Fruit fly (Drosophila melanogaster) whole organism, embryonic: Measurements from ENCODE around the gene CG13056.

ENCODE experiments used
- CG10959 ChIP-seq: fragments of 200-800 bp; sonication (Bioruptor generic); IDR thresholded peaks from 2 replicates; pipeline ENCODE4 v1.3.6; 2022; ENCODE audit warnings: missing biosample characterization, missing genetic modification characterization
- CG11696 ChIP-seq: fragments of 200-800 bp; sonication (Bioruptor generic); IDR thresholded peaks from 2 replicates; pipeline ENCODE4 v1.3.6; 2022; ENCODE audit warnings: missing biosample characterization, missing genetic modification characterization
- CG12391 ChIP-seq: fragments of 200-800 bp; sonication (Bioruptor generic); optimal IDR thresholded peaks from 3 replicates; lab custom pipeline; 2018; ENCODE audit warnings: missing biosample characterization, mild to moderate bottlenecking, missing genetic modification characterization, moderate library complexity
- CG12659 ChIP-seq: fragments of 200-800 bp; sonication (Bioruptor generic); optimal IDR thresholded peaks from 3 replicates; lab custom pipeline; 2017; ENCODE audit warnings: mild to moderate bottlenecking, missing biosample characterization, missing genetic modification reagents, missing genetic modification characterization
- CG12744 ChIP-seq: fragments of 200-800 bp; sonication (Bioruptor generic); optimal IDR thresholded peaks from 2 replicates; lab custom pipeline; 2016; ENCODE audit warnings: missing biosample characterization, missing genetic modification characterization
- CG13775 ChIP-seq: fragments of 200-800 bp; sonication (Bioruptor generic); optimal IDR thresholded peaks from 3 replicates; lab custom pipeline; 2017; ENCODE audit warnings: missing biosample characterization, mild to moderate bottlenecking, missing genetic modification characterization
- CG14965 ChIP-seq: fragments of 200-800 bp; sonication (Bioruptor generic); optimal IDR thresholded peaks from 2 replicates; lab custom pipeline; 2016; ENCODE audit warnings: missing biosample characterization, missing genetic modification characterization, borderline replicate concordance
- CG15601 ChIP-seq: fragments of 200-800 bp; sonication (Bioruptor generic); optimal IDR thresholded peaks from 3 replicates; lab custom pipeline; 2019; ENCODE audit warnings: missing biosample characterization, mild to moderate bottlenecking, missing genetic modification characterization, moderate library complexity
- CG17186 ChIP-seq: fragments of 200-800 bp; sonication (Bioruptor generic); optimal IDR thresholded peaks from 3 replicates; lab custom pipeline; 2017; ENCODE audit warnings: missing biosample characterization, missing genetic modification reagents, missing genetic modification characterization
- CG17802 ChIP-seq: fragments of 200-800 bp; sonication (Bioruptor generic); optimal IDR thresholded peaks from 2 replicates; lab custom pipeline; 2018; ENCODE audit warnings: missing biosample characterization, mild to moderate bottlenecking, missing genetic modification characterization, moderate library complexity
- CG31224 ChIP-seq: fragments of 200-800 bp; sonication (Bioruptor generic); IDR thresholded peaks from 2 replicates; pipeline ENCODE4 v1.3.6; 2022; ENCODE audit warnings: missing biosample characterization, missing genetic modification characterization
- CG33557 ChIP-seq: fragments of 200-800 bp; sonication (Bioruptor generic); optimal IDR thresholded peaks from 2 replicates; lab custom pipeline; 2019; ENCODE audit warnings: missing biosample characterization, mild to moderate bottlenecking, missing genetic modification characterization, moderate library complexity
- CG34422 ChIP-seq: fragments of 200-800 bp; sonication (Bioruptor generic); IDR thresholded peaks from 3 replicates; pipeline ENCODE4 v1.3.6; 2022; ENCODE audit warnings: missing biosample characterization, missing genetic modification characterization
- CG5953 ChIP-seq: fragments of 200-800 bp; sonication (Bioruptor generic); IDR thresholded peaks from 2 replicates; pipeline ENCODE4 v1.3.6; 2022; ENCODE audit warnings: missing biosample characterization, missing genetic modification characterization
- CG6254 ChIP-seq: fragments of 200-800 bp; sonication (Bioruptor generic); optimal IDR thresholded peaks from 3 replicates; lab custom pipeline; 2017; ENCODE audit warnings: mild to moderate bottlenecking, missing biosample characterization, missing genetic modification reagents, missing genetic modification characterization
- CG7928 ChIP-seq: fragments of 200-800 bp; sonication (Bioruptor generic); optimal IDR thresholded peaks from 2 replicates; lab custom pipeline; 2017; ENCODE audit warnings: missing biosample characterization, mild to moderate bottlenecking, missing genetic modification characterization
- CG8089 ChIP-seq: fragments of 200-800 bp; sonication (Bioruptor generic); optimal IDR thresholded peaks from 3 replicates; lab custom pipeline; 2016; ENCODE audit warnings: missing biosample characterization, missing genetic modification characterization
- CG9437 ChIP-seq: fragments of 200-800 bp; sonication (Bioruptor generic); optimal IDR thresholded peaks from 2 replicates; lab custom pipeline; 2018; ENCODE audit warnings: missing biosample characterization, mild to moderate bottlenecking, missing genetic modification characterization
- Dad ChIP-seq: fragments of 200-800 bp; sonication (Bioruptor generic); optimal IDR thresholded peaks from 3 replicates; lab custom pipeline; 2016; ENCODE audit warnings: missing biosample characterization, missing genetic modification characterization
- Dfd ChIP-seq, 2 experiments: fragments of >200 bp; optimal IDR thresholded peaks; 2 replicates each; lab custom pipeline; 2017; ENCODE audit warnings: missing biosample characterization in 2 of 2, missing genetic modification characterization in 2 of 2
- E2f1 ChIP-seq: fragments of 200-800 bp; sonication (Bioruptor generic); IDR thresholded peaks from 2 replicates; pipeline ENCODE4 v1.3.6; 2022; ENCODE audit warnings: missing biosample characterization, missing genetic modification characterization
- E2f2 ChIP-seq: fragments of 200-800 bp; sonication (Bioruptor generic); IDR thresholded peaks from 2 replicates; pipeline ENCODE4 v1.3.6; 2022; ENCODE audit warnings: missing biosample characterization, missing genetic modification characterization
- Fer3 ChIP-seq: fragments of 200-800 bp; sonication (Bioruptor generic); optimal IDR thresholded peaks from 2 replicates; lab custom pipeline; 2018; ENCODE audit warnings: missing biosample characterization, mild to moderate bottlenecking, missing genetic modification characterization, moderate library complexity
- Gug ChIP-seq: fragments of 200-800 bp; sonication (Bioruptor generic); IDR thresholded peaks from 4 replicates; pipeline ENCODE4 v1.3.6; 2022; ENCODE audit warnings: missing biosample characterization, missing genetic modification characterization
- H15 ChIP-seq: fragments of 200-800 bp; sonication (Bioruptor generic); IDR thresholded peaks from 3 replicates; pipeline ENCODE4 v1.3.6; 2022; ENCODE audit warnings: missing biosample characterization, missing genetic modification characterization
- Hr78 ChIP-seq, 2 experiments: fragments of 200-800 bp in 1 of 2; fragments of >200 bp in 1 of 2; sonication (Bioruptor generic) in 1 of 2; optimal IDR thresholded peaks; 2 replicates each; lab custom pipeline; 2017 to 2019; ENCODE audit warnings: missing biosample characterization in 2 of 2, missing genetic modification characterization in 2 of 2, mild to moderate bottlenecking in 1 of 2, moderate library complexity in 1 of 2
- Lhr ChIP-seq: fragments of 200-800 bp; sonication (Bioruptor generic); optimal IDR thresholded peaks from 3 replicates; lab custom pipeline; 2017; ENCODE audit warnings: mild to moderate bottlenecking, missing biosample characterization, missing genetic modification reagents, missing genetic modification characterization
- Mrtf ChIP-seq: fragments of 200-800 bp; sonication (Bioruptor generic); IDR thresholded peaks from 3 replicates; pipeline ENCODE4 v1.3.6; 2022; ENCODE audit warnings: missing biosample characterization, missing genetic modification characterization
- Myb ChIP-seq: fragments of 200-800 bp; sonication (Bioruptor generic); optimal IDR thresholded peaks from 2 replicates; lab custom pipeline; 2016; ENCODE audit warnings: missing biosample characterization, missing genetic modification characterization
- Ptx1 ChIP-seq: fragments of 200-800 bp; sonication (Bioruptor generic); IDR thresholded peaks from 2 replicates; pipeline ENCODE4 v1.3.6; 2022; ENCODE audit warnings: missing biosample characterization, missing genetic modification characterization
- Side ChIP-seq: fragments of 200-800 bp; sonication (Bioruptor generic); optimal IDR thresholded peaks from 2 replicates; lab custom pipeline; 2016; ENCODE audit warnings: missing biosample characterization, missing genetic modification characterization
- Sry-β ChIP-seq: fragments of 200-800 bp; sonication (Bioruptor generic); optimal IDR thresholded peaks from 2 replicates; lab custom pipeline; 2018; ENCODE audit warnings: missing biosample characterization, mild to moderate bottlenecking, missing genetic modification characterization, moderate library complexity
- Trl ChIP-seq, 3 experiments: fragments of >200 bp in 2 of 3; fragments of 200-800 bp in 1 of 3; sonication (Bioruptor generic) in 1 of 3; optimal IDR thresholded peaks; 2 replicates in 1 of 3; 3 replicates in 2 of 3; lab custom pipeline; 2016 to 2017; ENCODE audit warnings: missing biosample characterization in 1 of 3, missing genetic modification characterization in 1 of 3
- Usf ChIP-seq: fragments of 200-800 bp; sonication (Bioruptor generic); optimal IDR thresholded peaks from 2 replicates; lab custom pipeline; 2017; ENCODE audit warnings: missing genotype, missing biosample characterization, missing genetic modification characterization
- btn ChIP-seq: fragments of 200-800 bp; sonication (Bioruptor generic); optimal IDR thresholded peaks from 2 replicates; lab custom pipeline; 2016; ENCODE audit warnings: missing biosample characterization, missing genetic modification characterization
- chinmo ChIP-seq: fragments of 200-800 bp; sonication (Bioruptor generic); IDR thresholded peaks from 4 replicates; pipeline ENCODE4 v1.3.6; 2022; ENCODE audit warnings: missing biosample characterization, missing genetic modification characterization; ENCODE audit not compliant: partially characterized antibody
- croc ChIP-seq: fragments of 200-800 bp; sonication (Bioruptor generic); conservative IDR thresholded peaks from 3 replicates; pipeline ENCODE4 v1.3.6; 2022; ENCODE audit warnings: missing biosample characterization, missing genetic modification characterization
- crol ChIP-seq: fragments of 200-800 bp; sonication (Bioruptor generic); IDR thresholded peaks from 2 replicates; pipeline ENCODE4 v1.3.6; 2022; ENCODE audit warnings: missing biosample characterization, missing genetic modification characterization
- crp ChIP-seq, 2 experiments: fragments of 200-800 bp; sonication (Bioruptor generic); optimal IDR thresholded peaks; 2 replicates in 1 of 2; 3 replicates in 1 of 2; lab custom pipeline; 2017; ENCODE audit warnings: missing biosample characterization in 2 of 2, missing genetic modification characterization in 2 of 2, mild to moderate bottlenecking in 1 of 2, moderate library complexity in 1 of 2
- dpn ChIP-seq, 2 experiments: fragments of 200-800 bp; sonication (Bioruptor generic); optimal IDR thresholded peaks; 3 replicates each; lab custom pipeline; 2016; ENCODE audit warnings: missing biosample characterization in 2 of 2, missing genetic modification characterization in 2 of 2
- gcm2 ChIP-seq: fragments of 200-800 bp; sonication (Bioruptor generic); optimal IDR thresholded peaks from 2 replicates; lab custom pipeline; 2016; ENCODE audit warnings: missing biosample characterization, missing genetic modification characterization
- grn ChIP-seq: fragments of 200-800 bp; sonication (Bioruptor generic); optimal IDR thresholded peaks from 3 replicates; lab custom pipeline; 2017; ENCODE audit warnings: missing biosample characterization, missing genetic modification characterization
- hb ChIP-seq: fragments of 200-800 bp; sonication (Bioruptor generic); IDR thresholded peaks from 3 replicates; pipeline ENCODE4 v1.3.6; 2022; ENCODE audit warnings: missing biosample characterization, missing genetic modification characterization; ENCODE audit not compliant: partially characterized antibody
- ind ChIP-seq: fragments of 200-800 bp; sonication (Bioruptor generic); optimal IDR thresholded peaks from 3 replicates; lab custom pipeline; 2016; ENCODE audit warnings: missing biosample characterization, missing genetic modification characterization
- jigr1 ChIP-seq: fragments of 200-800 bp; sonication (Bioruptor generic); IDR thresholded peaks from 3 replicates; pipeline ENCODE4 v1.3.6; 2022; ENCODE audit warnings: missing biosample characterization, missing genetic modification characterization
- jumu ChIP-seq: fragments of 200-800 bp; sonication (Bioruptor generic); optimal IDR thresholded peaks from 3 replicates; lab custom pipeline; 2016; ENCODE audit warnings: missing biosample characterization, missing genetic modification characterization
- mld ChIP-seq: fragments of 200-800 bp; sonication (Bioruptor generic); IDR thresholded peaks from 3 replicates; pipeline ENCODE4 v1.3.6; 2022; ENCODE audit warnings: missing biosample characterization, missing genetic modification characterization; ENCODE audit not compliant: partially characterized antibody
- so ChIP-seq: fragments of 200-800 bp; sonication (Bioruptor generic); IDR thresholded peaks from 3 replicates; pipeline ENCODE4 v1.3.6; 2022; ENCODE audit warnings: missing biosample characterization, missing genetic modification characterization
- stwl ChIP-seq: fragments of 200-800 bp; sonication (Bioruptor generic); optimal IDR thresholded peaks from 3 replicates; lab custom pipeline; 2018; ENCODE audit warnings: missing biosample characterization, mild to moderate bottlenecking, missing genetic modification characterization, moderate library complexity

CG13056 gene

dm6 chr3L:16288322-16288721 lies 44.8 kb upstream of the CG13056 start, which contains the start of gene CG13046:
Gene CG13046, minus strand, starts transcription at chr3L:16288422.
- TF ChIP-seq CG9437, result no peak
- no peak for TF ChIP-seq Myb
- no peak for TF ChIP-seq jigr1
- TF ChIP-seq Trl (optimal IDR thresholded peaks at IDR 0.05; lab: Kevin White, UChicago), result peak; percentile 8 to 42
- TF ChIP-seq Trl (GFP tag; optimal IDR thresholded peaks at IDR 0.05; lab: Kevin White, UChicago), result no peak
- TF ChIP-seq Hr78 (GFP tag; optimal IDR thresholded peaks at IDR 0.05; lab: Kevin White, UChicago), result no peak
- no peak for TF ChIP-seq Lhr (GFP tag; lab: Kevin White, UChicago)
- 0 out of 4 replicates have a peak, but pooled peaks have one; percentile 18 for TF ChIP-seq chinmo (GFP tag; lab: Robert Waterston, UW)

- TF ChIP-seq crol (GFP tag; lab: Robert Waterston, UW) (no peak), CG10959 (GFP tag; lab: Robert Waterston, UW) (no peak), so (GFP tag; lab: Robert Waterston, UW) (peak; percentile 58; the same call in 2 of the 3 replicates), CG17802 (no peak), CG15601 (no peak), croc (GFP tag; lab: Robert Waterston, UW) (no peak), hb (GFP tag; lab: Robert Waterston, UW) (no peak), CG12659 (GFP tag; lab: Kevin White, UChicago) (peak; percentile 19), Usf (GFP tag; lab: Kevin White, UChicago) (no peak), CG17186 (GFP tag; lab: Kevin White, UChicago) (no peak), CG31224 (GFP tag; lab: Robert Waterston, UW) (no peak), jumu (GFP tag; lab: Kevin White, UChicago) (no peak), mld (no peak), CG6254 (GFP tag; lab: Kevin White, UChicago) (no peak), CG12744 (GFP tag; lab: Kevin White, UChicago) (no peak), CG13775 (GFP tag; lab: Kevin White, UChicago) (peak; percentile 11), crp (GFP tag; optimal IDR thresholded peaks at IDR 0.05; lab: Kevin White, UChicago) (no peak), dpn (GFP tag; optimal IDR thresholded peaks at IDR 0.05; lab: Kevin White, UChicago) (peak in 1 of 2 experiments; percentile 38), Fer3 (tag; lab: Kevin White, UChicago) (no peak), Dad (GFP tag; lab: Kevin White, UChicago) (no peak), CG34422 (peak; percentile 50; the same call in 1 of the 3 replicates), CG11696 (GFP tag; lab: Robert Waterston, UW) (peak; percentile 44; the same call in 1 of the 2 replicates), Mrtf (no peak), CG12391 (tag; lab: Kevin White, UChicago) (no peak), btn (GFP tag; lab: Kevin White, UChicago) (no peak), CG8089 (GFP tag; lab: Kevin White, UChicago) (no peak), Dfd (GFP tag; optimal IDR thresholded peaks at IDR 0.05; lab: Kevin White, UChicago) (no peak), CG14965 (GFP tag; lab: Kevin White, UChicago) (no peak), H15 (GFP tag; lab: Robert Waterston, UW) (peak; percentile 53; the same call in 1 of the 3 replicates), E2f1 (peak; percentile 33; the same call in 1 of the 2 replicates), Gug (0 out of 4 replicates have a peak, but pooled peaks have one; percentile 13), CG33557 (GFP tag; lab: Kevin White, UChicago) (no peak), E2f2 (GFP tag; lab: Robert Waterston, UW) (peak; percentile 22; the same call in 1 of the 2 replicates), CG5953 (GFP tag; lab: Robert Waterston, UW) (no peak), ind (GFP tag; lab: Kevin White, UChicago) (peak; percentile 23), stwl (no peak), Sry-β (GFP tag; lab: Kevin White, UChicago) (no peak), CG7928 (no peak), Side (GFP tag; lab: Kevin White, UChicago) (no peak), Ptx1 (GFP tag; lab: Robert Waterston, UW) (0 out of 2 replicates have a peak, but pooled peaks have one; percentile 43), gcm2 (GFP tag; lab: Kevin White, UChicago) (no peak), grn (GFP tag; lab: Kevin White, UChicago) (no peak)
These were observed 44.0 kb upstream of the CG13056 start for dm6 chr3L:16289067-16289466.
